Fruit fly (Drosophila melanogaster) whole organism, adult: Measurements from ENCODE around the gene RhoBTB.

Source experiments
- CG14711 ChIP-seq: fragments of 200-800 bp; sonication (Bioruptor generic); optimal IDR thresholded peaks from 2 replicates; lab custom pipeline; 2018; ENCODE audit warnings: missing biosample characterization, mild to moderate bottlenecking, missing genetic modification characterization, moderate library complexity
- CG1620 ChIP-seq: fragments of 200-800 bp; sonication (Bioruptor generic); optimal IDR thresholded peaks from 2 replicates; lab custom pipeline; 2016; ENCODE audit warnings: missing biosample characterization, missing genetic modification characterization
- Clk ChIP-seq: fragments of 200-800 bp; sonication (Bioruptor generic); optimal IDR thresholded peaks from 2 replicates; lab custom pipeline; 2017; ENCODE audit warnings: missing biosample characterization, missing genetic modification characterization
- Crg-1 ChIP-seq: fragments of 200-800 bp; sonication (Bioruptor generic); optimal IDR thresholded peaks from 2 replicates; lab custom pipeline; 2016; ENCODE audit warnings: missing biosample characterization, missing genetic modification characterization
- Mnt ChIP-seq: fragments of 200-800 bp; sonication (Bioruptor generic); optimal IDR thresholded peaks from 2 replicates; lab custom pipeline; 2016; ENCODE audit warnings: missing biosample characterization, mild to moderate bottlenecking, missing genetic modification characterization
- bab1 ChIP-seq: fragments of 200-800 bp; sonication (Bioruptor generic); optimal IDR thresholded peaks from 3 replicates; lab custom pipeline; 2019; ENCODE audit warnings: missing biosample characterization, mild to moderate bottlenecking, missing genetic modification characterization, moderate library complexity
- kay ChIP-seq: fragments of 200-800 bp; sonication (Bioruptor generic); peaks from one replicate; lab custom pipeline; 2016; ENCODE audit warnings: missing biosample characterization, missing genetic modification characterization, borderline replicate concordance
- tj ChIP-seq: fragments of 200-800 bp; sonication (Bioruptor generic); optimal IDR thresholded peaks from 3 replicates; lab custom pipeline; 2017; ENCODE audit warnings: missing biosample characterization, mild to moderate bottlenecking, missing genetic modification characterization, moderate library complexity
- toe ChIP-seq: fragments of 200-800 bp; sonication (Bioruptor generic); optimal IDR thresholded peaks from 2 replicates; lab custom pipeline; 2016; ENCODE audit warnings: missing biosample characterization, missing genetic modification characterization

The RhoBTB gene

dm6 chr3L:20427449-20427848 lies 51.4 kb downstream of the RhoBTB start, which contains the start of gene CG5274:
Gene CG5274 (minus strand): TSS chr3L:20427666.
- peak; percentile 62 for TF ChIP-seq bab1 (GFP tag; lab: Kevin White, UChicago)
- TF ChIP-seq Mnt (GFP tag; lab: Kevin White, UChicago) = no peak

dm6 chr3L:20430182-20430581 lies 54.1 kb downstream of the RhoBTB start, which contains the start of gene CG5262:
Gene CG5262 (minus strand): TSS chr3L:20430475.
- TF ChIP-seq tj (peak; percentile 63), bab1 (GFP tag; lab: Kevin White, UChicago) (peak; percentile 32), kay (GFP tag; lab: Kevin White, UChicago) (no peak)

DNA sequence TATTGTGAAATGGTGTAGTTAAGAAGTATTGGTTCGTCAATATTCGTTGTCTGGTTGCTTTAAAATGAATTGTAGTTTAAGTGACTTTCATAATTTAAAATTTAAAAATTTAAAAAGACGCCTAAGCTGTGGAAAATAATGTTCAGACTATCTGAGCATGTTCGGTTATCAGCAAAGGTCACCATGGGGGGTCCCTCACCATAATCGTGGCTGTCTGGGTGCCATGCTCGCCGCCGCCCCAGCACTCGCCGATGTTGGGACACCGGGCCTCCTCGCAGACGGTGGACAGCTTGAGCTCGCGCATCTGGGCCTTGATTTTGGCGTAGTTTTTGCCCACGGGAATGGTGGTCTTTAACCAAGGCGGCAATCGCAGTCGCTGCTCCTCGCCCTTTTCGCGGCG lies 55.6 kb downstream of the RhoBTB start:
- TF ChIP-seq toe (GFP tag; lab: Kevin White, UChicago) = no peak
- no peak for TF ChIP-seq Crg-1
- TF ChIP-seq CG14711 (tag; lab: Kevin White, UChicago) = no peak
- no peak for TF ChIP-seq Clk (GFP tag; lab: Kevin White, UChicago)
- no peak for TF ChIP-seq CG1620
